Worm (Caenorhabditis elegans): Measurements from ENCODE around the gene pkhm-2.

DNA sequence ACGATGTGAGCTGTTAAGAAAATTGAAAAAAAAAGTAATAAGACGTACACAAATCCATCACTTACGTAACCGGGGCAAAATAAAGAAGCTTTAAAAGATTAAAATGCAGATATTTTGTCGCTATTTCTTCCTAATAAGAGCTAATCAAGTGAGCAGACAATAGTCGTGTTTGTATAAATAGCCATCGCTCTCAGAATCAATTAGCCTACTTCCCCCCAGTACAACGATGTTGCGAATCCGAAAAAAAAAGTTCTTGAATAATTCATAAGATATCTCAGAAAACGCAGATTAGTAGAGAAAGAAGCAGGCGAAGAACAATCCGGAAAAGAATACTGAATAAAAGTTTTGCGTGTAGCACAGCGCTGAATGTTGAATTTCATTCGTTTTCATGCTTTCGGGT lies 34.0 kb upstream of the pkhm-2 start:
- no peak for TF ChIP-seq fkh-10 (GFP tag; optimal IDR thresholded peaks at IDR 0.05)
- TF ChIP-seq nhr-237 (tag; optimal IDR thresholded peaks at IDR 0.05) = no peak
- no peak for TF ChIP-seq skn-1 (tag; optimal IDR thresholded peaks at IDR 0.05)
- TF ChIP-seq fkh-2 (tag; optimal IDR thresholded peaks at IDR 0.05) = no peak
- no peak for TF ChIP-seq nhr-43 (tag; optimal IDR thresholded peaks at IDR 0.05; ENCODE audit: poor library complexity, severe bottlenecking)

All from whole organism, L3 larva.